Fruit fly (Drosophila melanogaster) whole organism, embryonic: Measurements from ENCODE around the gene bun.

Source experiments
- CG12236 ChIP-seq: fragments of 200-800 bp; sonication (Bioruptor generic); optimal IDR thresholded peaks from 2 replicates; lab custom pipeline; 2016; ENCODE audit warnings: missing biosample characterization, missing genetic modification characterization
- CG13424 ChIP-seq: fragments of 200-800 bp; sonication (Bioruptor generic); optimal IDR thresholded peaks from 2 replicates; lab custom pipeline; 2019; ENCODE audit warnings: missing biosample characterization, mild to moderate bottlenecking, missing genetic modification characterization, moderate library complexity
- CG14441 ChIP-seq: fragments of 200-800 bp; sonication (Bioruptor generic); IDR thresholded peaks from 2 replicates; pipeline ENCODE4 v1.3.6; 2022; ENCODE audit warnings: missing biosample characterization, missing genetic modification characterization
- CG16863 ChIP-seq: fragments of 200-800 bp; sonication (Bioruptor generic); optimal IDR thresholded peaks from 3 replicates; lab custom pipeline; 2016; ENCODE audit warnings: missing biosample characterization, missing genetic modification characterization
- CG17328 ChIP-seq: fragments of 200-800 bp; sonication (Bioruptor generic); IDR thresholded peaks from 2 replicates; pipeline ENCODE4 v1.3.6; 2022; ENCODE audit warnings: missing biosample characterization, missing genetic modification characterization
- CG17912 ChIP-seq: fragments of 200-800 bp; sonication (Bioruptor generic); optimal IDR thresholded peaks from 2 replicates; lab custom pipeline; 2018; ENCODE audit warnings: missing biosample characterization, mild to moderate bottlenecking, missing genetic modification characterization
- CG18599 ChIP-seq: fragments of 200-800 bp; sonication (Bioruptor generic); optimal IDR thresholded peaks from 3 replicates; lab custom pipeline; 2017; ENCODE audit warnings: missing biosample characterization, missing genetic modification characterization, mild to moderate bottlenecking, moderate library complexity, missing genetic modification reagents
- CG31388 ChIP-seq: fragments of 200-800 bp; sonication (Bioruptor generic); optimal IDR thresholded peaks from 2 replicates; lab custom pipeline; 2016; ENCODE audit warnings: missing biosample characterization, missing genetic modification characterization
- CG3407 ChIP-seq: fragments of 200-800 bp; sonication (Bioruptor generic); optimal IDR thresholded peaks from 2 replicates; lab custom pipeline; 2018; ENCODE audit warnings: missing biosample characterization, mild to moderate bottlenecking, missing genetic modification characterization
- CG3726 ChIP-seq: fragments of 200-800 bp; sonication (Bioruptor generic); IDR thresholded peaks from 3 replicates; pipeline ENCODE4, ENCODE4 v1.3.6; 2022; ENCODE audit warnings: missing biosample characterization, missing genetic modification characterization
- CG4707 ChIP-seq: fragments of 200-800 bp; sonication (Bioruptor generic); optimal IDR thresholded peaks from 2 replicates; lab custom pipeline; 2018; ENCODE audit warnings: missing biosample characterization, mild to moderate bottlenecking, missing genetic modification characterization, moderate library complexity
- CG5953 ChIP-seq: fragments of 200-800 bp; sonication (Bioruptor generic); IDR thresholded peaks from 2 replicates; pipeline ENCODE4 v1.3.6; 2022; ENCODE audit warnings: missing biosample characterization, missing genetic modification characterization
- CG7745 ChIP-seq: fragments of 200-800 bp; sonication (Bioruptor generic); optimal IDR thresholded peaks from 2 replicates; lab custom pipeline; 2018; ENCODE audit warnings: missing biosample characterization, mild to moderate bottlenecking, missing genetic modification characterization, moderate library complexity
- CG7928 ChIP-seq: fragments of 200-800 bp; sonication (Bioruptor generic); optimal IDR thresholded peaks from 2 replicates; lab custom pipeline; 2017; ENCODE audit warnings: missing biosample characterization, mild to moderate bottlenecking, missing genetic modification characterization
- CG8765 ChIP-seq: fragments of 200-800 bp; sonication (Bioruptor generic); IDR thresholded peaks from 2 replicates; pipeline ENCODE4 v1.3.6; 2022; ENCODE audit warnings: missing biosample characterization, missing genetic modification characterization
- CG8944 ChIP-seq: fragments of 200-800 bp; sonication (Bioruptor generic); optimal IDR thresholded peaks from 3 replicates; lab custom pipeline; 2016; ENCODE audit warnings: missing biosample characterization, missing genetic modification characterization
- CG9797 ChIP-seq: fragments of 200-800 bp; sonication (Bioruptor generic); optimal IDR thresholded peaks from 3 replicates; lab custom pipeline; 2018; ENCODE audit warnings: missing biosample characterization, mild to moderate bottlenecking, missing genetic modification characterization
- Deaf1 ChIP-seq: fragments of 200-800 bp; optimal IDR thresholded peaks from 3 replicates; lab custom pipeline; 2019; ENCODE audit warnings: missing biosample characterization, mild to moderate bottlenecking, missing genetic modification characterization, moderate library complexity
- Dek ChIP-seq: fragments of 200-800 bp; sonication (Bioruptor generic); optimal IDR thresholded peaks from 3 replicates; lab custom pipeline; 2019; ENCODE audit warnings: missing biosample characterization, mild to moderate bottlenecking, missing genetic modification characterization, moderate library complexity
- E2f2 ChIP-seq: fragments of 200-800 bp; sonication (Bioruptor generic); IDR thresholded peaks from 2 replicates; pipeline ENCODE4 v1.3.6; 2022; ENCODE audit warnings: missing biosample characterization, missing genetic modification characterization
- Elba2 ChIP-seq: fragments of 200-800 bp; sonication (Bioruptor generic); optimal IDR thresholded peaks from 3 replicates; lab custom pipeline; 2016; ENCODE audit warnings: missing biosample characterization, missing genetic modification characterization
- Ets97D ChIP-seq: fragments of 200-800 bp; sonication (Bioruptor generic); optimal IDR thresholded peaks from 3 replicates; lab custom pipeline; 2016; ENCODE audit warnings: missing biosample characterization, missing genetic modification characterization
- Fer2 ChIP-seq: fragments of 200-800 bp; sonication (Bioruptor generic); optimal IDR thresholded peaks from 2 replicates; lab custom pipeline; 2018; ENCODE audit warnings: missing biosample characterization, mild to moderate bottlenecking, missing genetic modification characterization, moderate library complexity
- HLH4C ChIP-seq: fragments of 200-800 bp; sonication (Bioruptor generic); IDR thresholded peaks from 3 replicates; pipeline ENCODE4 v1.3.6; 2022; ENCODE audit warnings: missing biosample characterization, missing genetic modification characterization; ENCODE audit not compliant: partially characterized antibody
- Med ChIP-seq: fragments of 200-800 bp; sonication (Bioruptor generic); peaks from one replicate; lab custom pipeline; 2016; ENCODE audit warnings: missing biosample characterization, missing genetic modification characterization, mild to moderate bottlenecking, inconsistent platforms, moderate library complexity
- NC2α ChIP-seq: fragments of 200-800 bp; sonication (Bioruptor generic); optimal IDR thresholded peaks from 2 replicates; lab custom pipeline; 2016; ENCODE audit warnings: missing biosample characterization, missing genetic modification characterization
- abd-A ChIP-seq: fragments of 200-800 bp; sonication (Bioruptor generic); optimal IDR thresholded peaks from 3 replicates; lab custom pipeline; 2019; ENCODE audit warnings: missing biosample characterization, mild to moderate bottlenecking, missing genetic modification characterization, moderate library complexity
- az2 ChIP-seq: fragments of 200-800 bp; sonication (Bioruptor generic); optimal IDR thresholded peaks from 3 replicates; lab custom pipeline; 2016; ENCODE audit warnings: missing biosample characterization, missing genetic modification characterization
- cad ChIP-seq: fragments of >200 bp; optimal IDR thresholded peaks from 2 replicates; lab custom pipeline; 2017; ENCODE audit warnings: missing biosample characterization, missing genetic modification characterization
- caup ChIP-seq: fragments of 200-800 bp; sonication (Bioruptor generic); optimal IDR thresholded peaks from 3 replicates; lab custom pipeline; 2017; ENCODE audit warnings: missing biosample characterization, mild to moderate bottlenecking, missing genetic modification characterization, moderate library complexity; ENCODE audit not compliant: severe bottlenecking
- chinmo ChIP-seq: fragments of 200-800 bp; sonication (Bioruptor generic); IDR thresholded peaks from 4 replicates; pipeline ENCODE4 v1.3.6; 2022; ENCODE audit warnings: missing biosample characterization, missing genetic modification characterization; ENCODE audit not compliant: partially characterized antibody
- chm ChIP-seq: fragments of 200-800 bp; sonication (Bioruptor generic); IDR thresholded peaks from 2 replicates; pipeline ENCODE4 v1.3.6; 2022; ENCODE audit warnings: missing biosample characterization, missing genetic modification characterization
- ci ChIP-seq: fragments of 200-800 bp; sonication (Bioruptor generic); IDR thresholded peaks from 3 replicates; pipeline ENCODE4 v1.3.6; 2022; ENCODE audit warnings: missing biosample characterization, missing genetic modification characterization
- croc ChIP-seq: fragments of 200-800 bp; sonication (Bioruptor generic); conservative IDR thresholded peaks from 3 replicates; pipeline ENCODE4 v1.3.6; 2022; ENCODE audit warnings: missing biosample characterization, missing genetic modification characterization
- eve ChIP-seq, 2 experiments: fragments of >200 bp; optimal IDR thresholded peaks; 2 replicates each; lab custom pipeline; 2017; ENCODE audit warnings: missing biosample characterization in 2 of 2, missing genetic modification characterization in 2 of 2
- eyg ChIP-seq: fragments of 200-800 bp; sonication (Bioruptor generic); optimal IDR thresholded peaks from 3 replicates; lab custom pipeline; 2016; ENCODE audit warnings: missing biosample characterization, missing genetic modification characterization
- fd102C ChIP-seq: fragments of 200-800 bp; sonication (Bioruptor generic); optimal IDR thresholded peaks from 2 replicates; lab custom pipeline; 2018; ENCODE audit warnings: missing biosample characterization, mild to moderate bottlenecking, missing genetic modification characterization, moderate library complexity
- fu2 ChIP-seq: fragments of 200-800 bp; sonication (Bioruptor generic); optimal IDR thresholded peaks from 2 replicates; lab custom pipeline; 2016; ENCODE audit warnings: missing biosample characterization, missing genetic modification characterization
- her ChIP-seq: fragments of 200-800 bp; sonication (Bioruptor generic); optimal IDR thresholded peaks from 2 replicates; lab custom pipeline; 2016; ENCODE audit warnings: missing biosample characterization, missing genetic modification characterization
- kni ChIP-seq: fragments of 200-800 bp; sonication (Bioruptor generic); optimal IDR thresholded peaks from 3 replicates; lab custom pipeline; 2017; ENCODE audit warnings: mild to moderate bottlenecking, missing biosample characterization, missing genetic modification reagents, missing genetic modification characterization
- maf-S ChIP-seq: fragments of 200-800 bp; sonication (Bioruptor generic); optimal IDR thresholded peaks from 2 replicates; lab custom pipeline; 2016; ENCODE audit warnings: missing biosample characterization, missing genetic modification characterization
- odd ChIP-seq: fragments of 200-800 bp; sonication (Bioruptor generic); optimal IDR thresholded peaks from 2 replicates; lab custom pipeline; 2017; ENCODE audit warnings: missing biosample characterization, mild to moderate bottlenecking, missing genetic modification characterization
- pita ChIP-seq: fragments of 200-800 bp; sonication (Bioruptor generic); optimal IDR thresholded peaks from 2 replicates; lab custom pipeline; 2017; ENCODE audit warnings: missing biosample characterization, mild to moderate bottlenecking, missing genetic modification characterization
- run ChIP-seq: fragments of 200-800 bp; sonication (Bioruptor generic); optimal IDR thresholded peaks from 3 replicates; lab custom pipeline; 2018; ENCODE audit warnings: missing biosample characterization, mild to moderate bottlenecking, missing genetic modification characterization
- stwl ChIP-seq: fragments of 200-800 bp; sonication (Bioruptor generic); optimal IDR thresholded peaks from 3 replicates; lab custom pipeline; 2018; ENCODE audit warnings: missing biosample characterization, mild to moderate bottlenecking, missing genetic modification characterization, moderate library complexity
- tap ChIP-seq: fragments of 200-800 bp; optimal IDR thresholded peaks from 3 replicates; lab custom pipeline; 2019; ENCODE audit warnings: missing biosample characterization, mild to moderate bottlenecking, missing genetic modification characterization, moderate library complexity
- toy ChIP-seq: fragments of 200-800 bp; sonication (Bioruptor generic); IDR thresholded peaks from 2 replicates; pipeline ENCODE4 v1.3.6; 2022; ENCODE audit warnings: missing biosample characterization, missing genetic modification characterization
- unpg ChIP-seq: fragments of 200-800 bp; sonication (Bioruptor generic); optimal IDR thresholded peaks from 3 replicates; lab custom pipeline; 2018; ENCODE audit warnings: missing biosample characterization, mild to moderate bottlenecking, missing genetic modification characterization, moderate library complexity
- vfl ChIP-seq: fragments of 200-800 bp; sonication (Bioruptor generic); optimal IDR thresholded peaks from 2 replicates; lab custom pipeline; 2016; ENCODE audit warnings: missing biosample characterization, missing genetic modification characterization
- vnd ChIP-seq: fragments of 200-800 bp; sonication (Bioruptor generic); IDR thresholded peaks from 3 replicates; pipeline ENCODE4 v1.3.6; 2022; ENCODE audit warnings: missing biosample characterization, missing genetic modification characterization; ENCODE audit not compliant: partially characterized antibody
- zf30C ChIP-seq: fragments of 200-800 bp; sonication (Bioruptor generic); optimal IDR thresholded peaks from 3 replicates; lab custom pipeline; 2018; ENCODE audit warnings: missing biosample characterization, mild to moderate bottlenecking, missing genetic modification characterization

The bun gene

dm6 chr2L:12424555-12424954 is 121.9 kb downstream of the bun start, which contains the start of gene Fam92 (continued):
- TF ChIP-seq CG31388 (GFP tag; lab: Kevin White, UChicago) (no peak), CG12236 (GFP tag; lab: Kevin White, UChicago) (no peak), CG14441 (GFP tag; lab: Robert Waterston, UW) (peak; percentile 63), CG8765 (0 out of 2 replicates have a peak, but pooled peaks have one; percentile 7), eve (GFP tag; optimal IDR thresholded peaks at IDR 0.05; lab: Kevin White, UChicago) (no peak), ci (peak; percentile 82), cad (GFP tag; lab: Kevin White, UChicago) (no peak), stwl (tag; lab: Kevin White, UChicago) (peak; percentile 89), croc (GFP tag; lab: Robert Waterston, UW) (no peak), CG13424 (peak; percentile 53), CG17328 (GFP tag; lab: Robert Waterston, UW) (peak; percentile 34; the same call in 1 of the 2 replicates), vnd (GFP tag; lab: Robert Waterston, UW) (no peak), kni (GFP tag; lab: Kevin White, UChicago) (no peak), Dek (tag; lab: Kevin White, UChicago) (peak; percentile 38), pita (peak; percentile 11), CG16863 (GFP tag; lab: Kevin White, UChicago) (peak; percentile 16), tap (tag; lab: Kevin White, UChicago) (no peak), HLH4C (no peak), abd-A (tag; lab: Kevin White, UChicago) (no peak), CG3407 (GFP tag; lab: Kevin White, UChicago) (no peak), NC2α (GFP tag; lab: Kevin White, UChicago) (peak; percentile 41), unpg (GFP tag; lab: Kevin White, UChicago) (peak; percentile 41), run (tag; lab: Kevin White, UChicago) (no peak), CG18599 (peak; percentile 42), CG9797 (GFP tag; lab: Kevin White, UChicago) (no peak), CG17912 (peak; percentile 63), zf30C (GFP tag; lab: Kevin White, UChicago) (no peak), CG4707 (GFP tag; lab: Kevin White, UChicago) (no peak), her (GFP tag; lab: Kevin White, UChicago) (no peak), CG7928 (no peak), maf-S (GFP tag; lab: Kevin White, UChicago) (peak; percentile 2), CG5953 (GFP tag; lab: Robert Waterston, UW) (no peak), vfl (no peak), CG3726 (GFP tag; lab: Robert Waterston, UW) (no peak), az2 (GFP tag; lab: Kevin White, UChicago) (peak; percentile 60), toy (no peak), Deaf1 (peak; percentile 21), caup (peak; percentile 52), fu2 (GFP tag; lab: Kevin White, UChicago) (peak; percentile 6), fd102C (no peak), eyg (GFP tag; lab: Kevin White, UChicago) (no peak), CG7745 (tag; lab: Kevin White, UChicago) (no peak), Ets97D (GFP tag; lab: Kevin White, UChicago) (peak; percentile 68), Fer2 (tag; lab: Kevin White, UChicago) (peak; percentile 12), E2f2 (peak; percentile 32; the same call in 1 of the 2 replicates), Med (peak; percentile 92), odd (GFP tag; lab: Kevin White, UChicago) (no peak), chm (GFP tag; lab: Robert Waterston, UW) (peak; percentile 29; the same call in 1 of the 2 replicates), CG8944 (GFP tag; lab: Kevin White, UChicago) (peak; percentile 36), chinmo (no peak), Elba2 (no peak)
